Worm (Caenorhabditis elegans) whole organism, young adult: ENCODE measurements around the gene pmp-2.

Source experiments
- F23B12.7 ChIP-seq: sonication (generic microtip); optimal IDR thresholded peaks from 2 replicates; lab custom pipeline; 2017; ENCODE audit warnings: missing genetic modification characterization, mild to moderate bottlenecking, missing compliant biosample characterization, antibody characterized with exemption, moderate library complexity; ENCODE audit not compliant: insufficient read depth
- F33H1.4 ChIP-seq: fragments of 200-800 bp; sonication (Bioruptor generic); IDR thresholded peaks from 2 replicates; pipeline ENCODE4 v1.3.6; 2022; ENCODE audit warnings: missing genetic modification reagents, missing genetic modification characterization, missing compliant biosample characterization
- K11D2.4 ChIP-seq: fragments of 200-800 bp; sonication (Bioruptor generic); IDR thresholded peaks from 2 replicates; pipeline ENCODE4 v1.3.6; 2022; ENCODE audit warnings: missing genetic modification reagents, missing genetic modification characterization, missing compliant biosample characterization
- K12H6.12 ChIP-seq: fragments of 200-800 bp; sonication (Bioruptor generic); optimal IDR thresholded peaks from 2 replicates; lab custom pipeline; 2018; ENCODE audit warnings: mild to moderate bottlenecking, missing genetic modification characterization, missing compliant biosample characterization
- Y95B8A.8 ChIP-seq: fragments of 200-800 bp; sonication (Bioruptor generic); IDR thresholded peaks from 2 replicates; pipeline ENCODE4 v1.3.6; 2022; ENCODE audit warnings: missing genetic modification reagents, missing genetic modification characterization, missing compliant biosample characterization
- ZK185.1 ChIP-seq: sonication (generic microtip); optimal IDR thresholded peaks from 2 replicates; lab custom pipeline; 2016; ENCODE audit warnings: mild to moderate bottlenecking, missing genetic modification characterization, missing compliant biosample characterization; ENCODE audit not compliant: poor library complexity, severe bottlenecking
- akir-1 ChIP-seq: fragments of 200-800 bp; sonication (Bioruptor generic); optimal IDR thresholded peaks from 2 replicates; lab custom pipeline; 2018; ENCODE audit warnings: mild to moderate bottlenecking, missing genetic modification characterization, moderate library complexity, missing compliant biosample characterization
- ama-1 ChIP-seq, 3 experiments: fragments of 150-350 bp in 1 of 3; sonication (generic microtip) in 2 of 3; optimal IDR thresholded peaks; 2 replicates each; lab custom pipeline; 2014 to 2018; ENCODE audit warnings: missing biosample characterization in 2 of 3, missing genetic modification characterization in 2 of 3, missing genetic modification reagents in 2 of 3
- bed-1 ChIP-seq: fragments of 200-800 bp; sonication (Bioruptor generic); IDR thresholded peaks from 2 replicates; pipeline ENCODE4 v1.3.6; 2022; ENCODE audit warnings: missing genetic modification reagents, missing genetic modification characterization, missing compliant biosample characterization
- bed-2 ChIP-seq: fragments of 200-800 bp; sonication (Bioruptor generic); IDR thresholded peaks from 2 replicates; pipeline ENCODE4 v1.3.6; 2022; ENCODE audit warnings: missing genetic modification reagents, missing genetic modification characterization, missing compliant biosample characterization
- cebp-1 ChIP-seq, 2 experiments: fragments of 200-800 bp in 1 of 2; sonication (Bioruptor generic) in 1 of 2; sonication (generic microtip) in 1 of 2; IDR thresholded peaks in 1 of 2; optimal IDR thresholded peaks in 1 of 2; 2 replicates each; pipeline versions ENCODE4 v1.3.6 to Lab custom; 2017 to 2022; ENCODE audit warnings: missing compliant biosample characterization in 2 of 2, missing genetic modification characterization in 2 of 2, mild to moderate bottlenecking in 1 of 2, missing genetic modification reagents in 1 of 2, moderate library complexity in 1 of 2
- ceh-27 ChIP-seq: fragments of 200-800 bp; sonication (Bioruptor generic); optimal IDR thresholded peaks from 2 replicates; lab custom pipeline; 2018; ENCODE audit warnings: mild to moderate bottlenecking, missing genetic modification characterization, moderate library complexity, missing compliant biosample characterization
- ceh-58 ChIP-seq: fragments of 200-800 bp; sonication (Bioruptor generic); IDR thresholded peaks from 2 replicates; pipeline ENCODE4 v1.3.6; 2022; ENCODE audit warnings: missing genetic modification characterization, missing compliant biosample characterization
- dpl-1 ChIP-seq: fragments of 150-350 bp; optimal IDR thresholded peaks from 2 replicates; lab custom pipeline; 2014; ENCODE audit warnings: missing biosample characterization, missing genetic modification reagents, missing genetic modification characterization
- hmg-1.2 ChIP-seq: fragments of 200-800 bp; sonication (Bioruptor generic); IDR thresholded peaks from 2 replicates; pipeline ENCODE4 v1.3.6; 2022; ENCODE audit warnings: missing genetic modification reagents, missing genetic modification characterization, missing compliant biosample characterization
- hmg-20 ChIP-seq: fragments of 200-800 bp; sonication (Bioruptor generic); IDR thresholded peaks from 2 replicates; pipeline ENCODE4 v1.3.6; 2022; ENCODE audit warnings: missing genetic modification reagents, missing genetic modification characterization, missing compliant biosample characterization
- lin-35 ChIP-seq, 3 experiments: fragments of 150-350 bp in 2 of 3; sonication (generic microtip) in 1 of 3; optimal IDR thresholded peaks; 2 replicates each; lab custom pipeline; 2014 to 2018; ENCODE audit warnings: missing biosample characterization in 3 of 3, missing genetic modification characterization in 3 of 3, missing genetic modification reagents in 3 of 3
- lsl-1 ChIP-seq: fragments of 200-800 bp; sonication (Bioruptor generic); optimal IDR thresholded peaks from 2 replicates; lab custom pipeline; 2018; ENCODE audit warnings: mild to moderate bottlenecking, missing genetic modification characterization, moderate library complexity, missing compliant biosample characterization
- madf-8 ChIP-seq: fragments of 200-800 bp; sonication (Bioruptor generic); conservative IDR thresholded peaks from 2 replicates; pipeline ENCODE4 v1.3.6; 2022; ENCODE audit warnings: missing genetic modification reagents, missing genetic modification characterization, missing compliant biosample characterization
- nfya-1 ChIP-seq: sonication (generic microtip); optimal IDR thresholded peaks from 2 replicates; lab custom pipeline; 2017; ENCODE audit warnings: antibody characterized with exemption, missing compliant biosample characterization, missing genetic modification characterization, borderline replicate concordance; ENCODE audit not compliant: insufficient read depth
- nfya-2 ChIP-seq: fragments of 200-800 bp; sonication (Bioruptor generic); IDR thresholded peaks from 2 replicates; pipeline ENCODE4 v1.3.6; 2022; ENCODE audit warnings: missing genetic modification reagents, missing genetic modification characterization, missing compliant biosample characterization
- nfyb-1 ChIP-seq: fragments of 200-800 bp; sonication (Bioruptor generic); IDR thresholded peaks from 2 replicates; pipeline ENCODE4 v1.3.6; 2022; ENCODE audit warnings: missing genetic modification reagents, missing genetic modification characterization, missing compliant biosample characterization
- nhr-80 ChIP-seq: sonication (generic microtip); optimal IDR thresholded peaks from 2 replicates; lab custom pipeline; 2016; ENCODE audit warnings: missing genetic modification characterization, missing compliant biosample characterization
- nhr-90 ChIP-seq: sonication (generic microtip); optimal IDR thresholded peaks from 2 replicates; lab custom pipeline; 2016; ENCODE audit warnings: missing genotype, mild to moderate bottlenecking, missing genetic modification characterization, missing compliant biosample characterization
- pha-4 ChIP-seq: fragments of 150-350 bp; sonication (generic microtip); optimal IDR thresholded peaks from 2 replicates; lab custom pipeline; 2014; ENCODE audit warnings: missing biosample characterization, missing genetic modification reagents, missing genetic modification characterization
- snpc-3.4 ChIP-seq: sonication (generic microtip); optimal IDR thresholded peaks from 2 replicates; lab custom pipeline; 2017; ENCODE audit warnings: missing genetic modification characterization, mild to moderate bottlenecking, missing compliant biosample characterization, antibody characterized with exemption, moderate library complexity, missing genotype, missing genetic modification reagents
- snpc-4 ChIP-seq, 5 experiments: fragments of 150-350 bp in 1 of 5; sonication (generic microtip) in 4 of 5; optimal IDR thresholded peaks; 2 replicates each; lab custom pipeline; 2014 to 2018; ENCODE audit warnings: missing genetic modification characterization in 5 of 5, missing biosample characterization in 3 of 5, antibody characterized with exemption in 2 of 5, mild to moderate bottlenecking in 2 of 5, missing compliant biosample characterization in 2 of 5, missing genotype in 2 of 5, moderate library complexity in 2 of 5, missing genetic modification reagents in 1 of 5
- sptf-2 ChIP-seq: fragments of 200-800 bp; sonication (Bioruptor generic); optimal IDR thresholded peaks from 2 replicates; lab custom pipeline; 2018; ENCODE audit warnings: mild to moderate bottlenecking, missing genetic modification characterization, missing compliant biosample characterization
- tlf-1 ChIP-seq: fragments of 200-800 bp; sonication (Bioruptor generic); optimal IDR thresholded peaks from 2 replicates; lab custom pipeline; 2018; ENCODE audit warnings: mild to moderate bottlenecking, missing genetic modification characterization, missing compliant biosample characterization
- zfh-2 ChIP-seq: fragments of 200-800 bp; sonication (Bioruptor generic); conservative IDR thresholded peaks from 2 replicates; pipeline ENCODE4 v1.3.6; 2022; ENCODE audit warnings: missing genetic modification reagents, missing genetic modification characterization, missing compliant biosample characterization
- ztf-25 ChIP-seq: fragments of 200-800 bp; sonication (Bioruptor generic); IDR thresholded peaks from 2 replicates; pipeline ENCODE4 v1.3.6; 2022; ENCODE audit warnings: missing genetic modification reagents, missing genetic modification characterization, missing compliant biosample characterization
- ztf-28 ChIP-seq: fragments of 200-800 bp; sonication (Bioruptor generic); IDR thresholded peaks from 2 replicates; pipeline ENCODE4 v1.3.6; 2022; ENCODE audit warnings: missing genetic modification reagents, missing genetic modification characterization, missing compliant biosample characterization

Gene pmp-2

DNA sequence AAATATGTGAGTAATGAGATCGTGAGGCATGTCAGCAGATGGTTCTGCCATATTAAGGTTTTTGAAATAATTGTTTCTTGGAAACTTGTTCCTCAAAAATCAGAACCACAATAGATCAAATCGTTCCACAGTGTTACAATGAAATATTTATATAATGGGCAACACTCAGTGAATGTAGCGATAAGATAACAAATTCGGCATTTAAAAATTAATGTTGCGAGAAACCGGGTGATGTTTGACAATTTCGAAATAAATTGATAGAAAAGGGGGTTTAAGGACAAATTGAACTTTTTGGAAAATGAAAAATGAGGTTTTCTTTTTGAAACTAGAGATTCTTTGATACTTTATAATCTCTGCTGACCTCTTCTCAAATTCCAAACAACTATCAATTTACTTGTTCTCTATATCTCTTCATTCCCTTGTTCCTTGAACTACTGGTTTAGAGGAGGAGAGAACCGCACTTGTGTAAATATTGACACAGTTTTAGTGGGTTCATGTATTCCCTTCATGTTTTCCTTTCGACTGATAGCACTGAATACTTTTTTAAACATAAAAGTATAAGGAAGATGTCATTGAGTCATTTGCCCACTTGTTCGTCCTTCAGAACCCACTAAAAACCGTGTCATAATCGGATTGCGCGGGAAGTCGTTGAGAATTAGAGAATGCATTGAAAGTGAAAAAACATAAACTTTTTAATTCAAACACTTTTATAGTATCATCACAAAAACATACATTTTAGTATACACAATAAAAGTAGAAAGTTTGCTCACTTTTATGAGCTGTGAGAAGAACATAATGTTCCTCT lies 50.6 kb downstream of the pmp-2 start (continued):
- TF ChIP-seq tlf-1 (GFP tag; lab: Kevin White, UChicago) (no peak), ZK185.1 (tag; lab: Kevin White, UChicago) (no peak), cebp-1 (GFP tag; IDR thresholded peaks at IDR 0.05; lab: Robert Waterston, UW) (no peak), cebp-1 (tag; optimal IDR thresholded peaks at IDR 0.05; lab: Kevin White, UChicago) (peak; percentile 39), Y95B8A.8 (no peak), nfya-2 (GFP tag; lab: Robert Waterston, UW) (no peak), F23B12.7 (no peak), akir-1 (GFP tag; lab: Kevin White, UChicago) (no peak), snpc-3.4 (tag; lab: Kevin White, UChicago) (no peak)

DNA sequence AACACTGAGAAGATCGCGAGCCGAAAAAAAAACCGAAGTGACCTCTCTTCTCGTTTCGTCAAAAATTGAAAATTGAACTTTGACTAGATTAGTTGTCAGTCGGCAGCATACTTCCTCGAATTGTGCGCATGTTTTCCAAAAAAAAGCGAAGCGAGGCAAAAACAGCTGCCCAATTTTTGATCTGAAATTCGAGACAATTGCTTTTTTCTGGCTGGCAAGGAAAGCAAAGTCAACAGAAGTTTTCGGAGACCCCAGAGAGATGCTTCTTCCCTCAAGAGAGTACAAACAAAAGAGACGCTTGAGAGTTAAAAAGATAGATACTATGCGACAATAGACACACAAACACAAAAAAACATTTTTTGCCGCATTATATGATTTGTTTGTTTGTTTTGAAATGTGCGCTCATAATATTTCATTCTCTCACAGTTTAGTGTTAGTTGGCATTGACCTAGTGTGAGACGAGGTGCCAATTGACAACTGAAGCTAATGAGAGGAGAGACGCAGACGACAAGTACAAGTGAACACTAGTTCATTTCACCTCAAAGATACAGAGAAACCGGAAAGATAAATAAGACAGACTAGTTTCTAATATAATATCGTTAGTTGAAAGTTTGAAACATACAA lies 51.5 kb downstream of the pmp-2 start:
- TF ChIP-seq pha-4, result peak; percentile 42
- no peak for TF ChIP-seq bed-2 (GFP tag; lab: Robert Waterston, UW)
- peak; percentile 19 for TF ChIP-seq K12H6.12 (tag; lab: Kevin White, UChicago)

DNA sequence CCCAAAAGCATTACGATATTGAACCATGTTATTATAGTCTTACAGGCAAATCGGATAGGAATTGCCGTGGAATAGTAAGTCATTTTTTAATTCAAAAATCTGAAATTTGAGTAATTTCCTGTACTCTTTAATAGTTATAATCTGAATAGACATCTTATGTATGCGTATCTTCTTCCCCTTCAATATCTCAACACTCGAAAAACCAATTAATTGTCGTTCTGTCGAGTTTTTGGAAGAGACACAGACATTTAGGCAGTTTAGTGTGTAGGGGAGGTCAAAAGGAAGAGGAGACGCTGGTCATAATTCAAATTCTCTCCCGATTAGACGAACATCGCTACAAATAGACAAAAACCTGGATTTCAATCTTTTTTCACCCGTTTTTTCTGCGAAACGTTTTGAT lies 52.1 kb downstream of the pmp-2 start:
- TF ChIP-seq hmg-1.2 (GFP tag; lab: Robert Waterston, UW), result peak; percentile 44; the same call in 1 of the 2 replicates
- TF ChIP-seq lin-35 (GFP tag; optimal IDR thresholded peaks at IDR 0.05; lab: Kevin White, UChicago), result peak in 1 of 3 experiments; percentile 1
- TF ChIP-seq nhr-80 (tag; lab: Kevin White, UChicago), result peak; percentile 8
- TF ChIP-seq ceh-27 (GFP tag; lab: Kevin White, UChicago), result peak; percentile 34
- no peak for TF ChIP-seq ama-1 (optimal IDR thresholded peaks at IDR 0.05; lab: Kevin White, UChicago)
- TF ChIP-seq ama-1 (GFP tag; optimal IDR thresholded peaks at IDR 0.05; lab: Kevin White, UChicago), result no peak

DNA sequence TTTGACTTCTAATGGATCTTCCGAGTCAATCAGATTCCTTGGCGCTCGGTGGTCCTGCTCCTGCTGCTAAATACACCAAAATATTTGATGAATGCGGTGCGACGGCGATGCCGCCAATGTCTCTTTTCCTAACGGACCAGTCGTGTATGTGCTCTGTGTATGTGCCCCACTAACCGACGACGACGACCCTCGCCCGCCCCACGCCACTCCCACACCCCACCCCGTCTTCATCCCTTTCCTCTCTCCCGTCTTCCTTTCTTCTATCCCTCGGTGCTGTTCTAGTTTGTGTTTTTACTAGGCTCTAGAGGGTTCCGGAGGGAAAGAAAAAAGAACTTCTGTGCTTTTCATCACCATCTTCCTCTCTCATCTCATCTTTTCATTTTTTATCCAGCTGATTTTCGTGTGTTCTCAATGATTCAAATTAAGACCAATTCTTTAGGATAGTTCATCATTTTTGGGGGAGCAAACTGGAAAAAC lies 53.0 kb downstream of the pmp-2 start, which contains the start of gene egl-27:
Gene egl-27, plus strand, starts transcription at position 427 of the 477 bp plus-strand sequence.
- peak; percentile 76 for TF ChIP-seq zfh-2
- TF ChIP-seq ztf-25, result no peak
- TF ChIP-seq K11D2.4 (GFP tag; lab: Robert Waterston, UW), result no peak
- no peak for TF ChIP-seq dpl-1
- TF ChIP-seq lsl-1 (GFP tag; lab: Kevin White, UChicago), result no peak
- no peak for TF ChIP-seq F33H1.4
- TF ChIP-seq nfyb-1 (GFP tag; lab: Robert Waterston, UW), result peak; percentile 35; the same call in 1 of the 2 replicates
- no peak for TF ChIP-seq ztf-28 (GFP tag; lab: Robert Waterston, UW)
- TF ChIP-seq snpc-4 (GFP tag; optimal IDR thresholded peaks at IDR 0.05; lab: Kevin White, UChicago), result no peak
- TF ChIP-seq snpc-4 (tag; optimal IDR thresholded peaks at IDR 0.05; lab: Kevin White, UChicago), result no peak
- no peak for TF ChIP-seq nhr-90 (tag; lab: Kevin White, UChicago)
- no peak for TF ChIP-seq nfya-1 (tag; lab: Kevin White, UChicago)
- no peak for TF ChIP-seq hmg-20 (GFP tag; lab: Robert Waterston, UW)
- no peak for TF ChIP-seq bed-1 (GFP tag; lab: Robert Waterston, UW)
- TF ChIP-seq sptf-2 (GFP tag; lab: Kevin White, UChicago), result no peak
- no peak for TF ChIP-seq ceh-58
- no peak for TF ChIP-seq madf-8 (GFP tag; lab: Robert Waterston, UW)
